Fruit fly (Drosophila melanogaster) whole organism, larva: ENCODE data around the gene CG34348.

Experiments
- noc ChIP-seq: fragments of 200-800 bp; sonication (Bioruptor generic); optimal IDR thresholded peaks from 3 replicates; lab custom pipeline; 2019; ENCODE audit warnings: missing biosample characterization, mild to moderate bottlenecking, missing genetic modification characterization, moderate library complexity

Gene CG34348

dm6 chrX:11342771-11343170, 3.1 kb downstream of the CG34348 start:
- peak; percentile 70 for TF ChIP-seq noc

- no peak for TF ChIP-seq noc
Measured at dm6 chrX:11347809-11348208, 8.1 kb downstream of the CG34348 start, which contains the start of the genes GCS1 and CG11756. GCS1 (minus strand) TSS chrX:11348001. CG11756 (plus strand) TSS chrX:11348120.

- no peak for TF ChIP-seq noc
Measured at dm6 chrX:11348829-11349228, 9.2 kb downstream of the CG34348 start, which contains the start of gene CG1738. CG1738 (plus strand) TSS chrX:11349049.

- no peak for TF ChIP-seq noc
Measured at dm6 chrX:11349780-11350179, 10.1 kb downstream of the CG34348 start, which contains the start of gene NdufV3. NdufV3 (plus strand) TSS chrX:11349998.

dm6 chrX:11350505-11351327, 11.0 kb downstream of the CG34348 start, which contains the start of gene CG1737:
CG1737 (plus strand) TSS chrX:11350608.
- TF ChIP-seq noc, result peak; percentile 63

dm6 chrX:11351351-11351750, 11.7 kb downstream of the CG34348 start:
- TF ChIP-seq noc, result peak; percentile 93

- TF ChIP-seq noc, result no peak
Measured at dm6 chrX:11355708-11356174, 16.1 kb downstream of the CG34348 start, which contains the start of gene dsh. dsh (plus strand) TSS chrX:11355881.

- no peak for TF ChIP-seq noc
Measured at dm6 chrX:11356648-11357047, 17.0 kb downstream of the CG34348 start.

dm6 chrX:11359081-11359481, 19.4 kb downstream of the CG34348 start, which contains the start of gene Pa1:
Pa1 (plus strand) TSS chrX:11359236.
- TF ChIP-seq noc, result no peak

dm6 chrX:11367783-11368509, 28.3 kb downstream of the CG34348 start, which contains the start of the genes hop and Tim8:
hop (minus strand) TSS chrX:11368098.
Tim8 (plus strand) TSS chrX:11368445.
- TF ChIP-seq noc, result no peak

- TF ChIP-seq noc, result no peak
Measured at dm6 chrX:11369374-11369773, 29.7 kb downstream of the CG34348 start, which contains the start of gene dlg1. dlg1 (plus strand) TSS chrX:11369665.

- TF ChIP-seq noc, result no peak
Measured at dm6 chrX:11370792-11371191, 31.1 kb downstream of the CG34348 start.

dm6 chrX:11371613-11372012, 31.9 kb downstream of the CG34348 start:
- TF ChIP-seq noc, result no peak

- no peak for TF ChIP-seq noc
Measured at dm6 chrX:11372764-11373712, 33.4 kb downstream of the CG34348 start.

- no peak for TF ChIP-seq noc
Measured at dm6 chrX:11374320-11374719, 34.6 kb downstream of the CG34348 start.

- no peak for TF ChIP-seq noc
Measured at dm6 chrX:11378388-11378787, 38.7 kb downstream of the CG34348 start.
